Worm (Caenorhabditis elegans) whole organism, young adult: Measurements from ENCODE around the gene csn-1.

Source experiments
- F10E7.11 ChIP-seq: sonication (generic microtip); optimal IDR thresholded peaks from 2 replicates; lab custom pipeline; 2017; ENCODE audit warnings: mild to moderate bottlenecking, missing genetic modification characterization, moderate library complexity, missing compliant biosample characterization
- T26A5.8 ChIP-seq: sonication (generic microtip); optimal IDR thresholded peaks from 2 replicates; lab custom pipeline; 2016; ENCODE audit warnings: missing genetic modification characterization, missing compliant biosample characterization
- Y56A3A.18 ChIP-seq: fragments of 200-800 bp; sonication (Bioruptor generic); IDR thresholded peaks from 2 replicates; pipeline ENCODE4 v1.3.6; 2022; ENCODE audit warnings: missing genetic modification reagents, missing genetic modification characterization, missing compliant biosample characterization
- dpl-1 ChIP-seq: fragments of 150-350 bp; optimal IDR thresholded peaks from 2 replicates; lab custom pipeline; 2014; ENCODE audit warnings: missing biosample characterization, missing genetic modification reagents, missing genetic modification characterization
- efl-1 ChIP-seq: fragments of 150-350 bp; optimal IDR thresholded peaks from 2 replicates; lab custom pipeline; 2014; ENCODE audit warnings: missing biosample characterization, missing genetic modification reagents, missing genetic modification characterization
- egrh-3 ChIP-seq: fragments of 200-800 bp; sonication (Bioruptor generic); IDR thresholded peaks from 2 replicates; pipeline ENCODE4 v1.3.6; 2022; ENCODE audit warnings: missing genetic modification reagents, missing genetic modification characterization, missing compliant biosample characterization
- ets-4 ChIP-seq: fragments of 200-800 bp; sonication (Bioruptor generic); optimal IDR thresholded peaks from 2 replicates; lab custom pipeline; 2018; ENCODE audit warnings: mild to moderate bottlenecking, missing genetic modification characterization, missing compliant biosample characterization
- him-1 ChIP-seq: sonication (generic microtip); optimal IDR thresholded peaks from 2 replicates; lab custom pipeline; 2016; ENCODE audit warnings: missing genotype, missing genetic modification reagents, missing genetic modification characterization, missing compliant biosample characterization
- hlh-26 ChIP-seq: fragments of 200-800 bp; sonication (Bioruptor generic); conservative IDR thresholded peaks from 2 replicates; pipeline ENCODE4 v1.3.6; 2022; ENCODE audit warnings: missing genetic modification reagents, missing genetic modification characterization, missing compliant biosample characterization
- rpc-1 ChIP-seq, 2 experiments: fragments of 150-350 bp in 1 of 2; sonication (generic microtip) in 1 of 2; optimal IDR thresholded peaks; 2 replicates each; lab custom pipeline; 2014 to 2018; ENCODE audit warnings: missing biosample characterization in 1 of 2, missing genetic modification characterization in 1 of 2, missing genetic modification reagents in 1 of 2, missing genotype in 1 of 2
- snpc-4 ChIP-seq, 5 experiments: fragments of 150-350 bp in 1 of 5; sonication (generic microtip) in 4 of 5; optimal IDR thresholded peaks; 2 replicates each; lab custom pipeline; 2014 to 2018; ENCODE audit warnings: missing genetic modification characterization in 5 of 5, missing biosample characterization in 3 of 5, antibody characterized with exemption in 2 of 5, mild to moderate bottlenecking in 2 of 5, missing compliant biosample characterization in 2 of 5, missing genotype in 2 of 5, moderate library complexity in 2 of 5, missing genetic modification reagents in 1 of 5
- tlf-1 ChIP-seq: fragments of 200-800 bp; sonication (Bioruptor generic); optimal IDR thresholded peaks from 2 replicates; lab custom pipeline; 2018; ENCODE audit warnings: mild to moderate bottlenecking, missing genetic modification characterization, missing compliant biosample characterization

- TF ChIP-seq dpl-1 (GFP tag; lab: Kevin White, UChicago) = no peak
- no peak for TF ChIP-seq snpc-4 (GFP tag; optimal IDR thresholded peaks at IDR 0.05; lab: Kevin White, UChicago)
- TF ChIP-seq snpc-4 (tag; optimal IDR thresholded peaks at IDR 0.05; lab: Kevin White, UChicago) = peak; percentile 18 to 50 (median 38)
- TF ChIP-seq ets-4 (GFP tag; lab: Kevin White, UChicago) = no peak
- no peak for TF ChIP-seq T26A5.8 (tag; lab: Kevin White, UChicago)
- no peak for TF ChIP-seq egrh-3 (GFP tag; lab: Robert Waterston, UW)
- TF ChIP-seq F10E7.11 (tag; lab: Kevin White, UChicago) = no peak
- no peak for TF ChIP-seq rpc-1 (optimal IDR thresholded peaks at IDR 0.05; lab: Kevin White, UChicago)
- TF ChIP-seq rpc-1 (tag; optimal IDR thresholded peaks at IDR 0.05; lab: Kevin White, UChicago) = no peak
- no peak for TF ChIP-seq tlf-1 (GFP tag; lab: Kevin White, UChicago)
- peak; percentile 16 for TF ChIP-seq efl-1 (GFP tag; lab: Kevin White, UChicago)
- TF ChIP-seq hlh-26 (GFP tag; lab: Robert Waterston, UW) = no peak
- TF ChIP-seq him-1 (tag; lab: Kevin White, UChicago) = no peak
- no peak for TF ChIP-seq Y56A3A.18
These were observed 598 bp upstream of the csn-1 start, which contains the start of gene phf-14 for ce11 chrV:17871049-17871448.
